Worm (Caenorhabditis elegans) whole organism, L1 larva: ENCODE results near the gene C03B1.3.

Source experiments
- C04F5.9 ChIP-seq: sonication (generic microtip); optimal IDR thresholded peaks from 2 replicates; lab custom pipeline; 2016; ENCODE audit warnings: missing genetic modification characterization, missing compliant biosample characterization
- F16B12.6 ChIP-seq: fragments of 150-350 bp; optimal IDR thresholded peaks from 2 replicates; lab custom pipeline; 2014; ENCODE audit warnings: missing biosample characterization, missing genetic modification characterization
- aha-1 ChIP-seq: fragments of 150-350 bp; optimal IDR thresholded peaks from 2 replicates; lab custom pipeline; 2014; ENCODE audit warnings: missing biosample characterization, missing genetic modification characterization
- alr-1 ChIP-seq: fragments of 200-800 bp; sonication (Bioruptor generic); optimal IDR thresholded peaks from 2 replicates; lab custom pipeline; 2018; ENCODE audit warnings: borderline replicate concordance, mild to moderate bottlenecking, missing genetic modification characterization, missing compliant biosample characterization
- aly-2 ChIP-seq: fragments of 150-350 bp; optimal IDR thresholded peaks from 2 replicates; lab custom pipeline; 2014; ENCODE audit warnings: missing biosample characterization, missing genetic modification characterization
- blmp-1 ChIP-seq: fragments of 150-350 bp; optimal IDR thresholded peaks from 2 replicates; lab custom pipeline; 2014; ENCODE audit warnings: missing biosample characterization, missing genetic modification characterization
- ceh-63 ChIP-seq: fragments of 200-800 bp; sonication (Bioruptor generic); optimal IDR thresholded peaks from 2 replicates; lab custom pipeline; 2018; ENCODE audit warnings: mild to moderate bottlenecking, missing genetic modification characterization, missing compliant biosample characterization
- ceh-8 ChIP-seq: fragments of 200-800 bp; sonication (Bioruptor generic); optimal IDR thresholded peaks from 2 replicates; lab custom pipeline; 2018; ENCODE audit warnings: mild to moderate bottlenecking, missing genetic modification characterization, moderate library complexity, missing compliant biosample characterization
- ceh-82 ChIP-seq, 3 experiments: fragments of 150-350 bp in 1 of 3; sonication (generic microtip) in 2 of 3; optimal IDR thresholded peaks; 2 replicates each; lab custom pipeline; 2014 to 2017; ENCODE audit warnings: missing biosample characterization in 3 of 3, missing genetic modification characterization in 3 of 3
- ceh-90 ChIP-seq: sonication (generic microtip); optimal IDR thresholded peaks from 2 replicates; lab custom pipeline; 2016; ENCODE audit warnings: missing genetic modification characterization, missing compliant biosample characterization
- ces-1 ChIP-seq: fragments of 150-350 bp; optimal IDR thresholded peaks from 2 replicates; lab custom pipeline; 2014; ENCODE audit warnings: missing biosample characterization, missing genetic modification reagents, missing genetic modification characterization
- dsc-1 ChIP-seq: sonication (generic microtip); optimal IDR thresholded peaks from 2 replicates; lab custom pipeline; 2016; ENCODE audit warnings: mild to moderate bottlenecking, missing genetic modification characterization, missing compliant biosample characterization
- efl-1 ChIP-seq, 4 experiments: fragments of 150-350 bp; optimal IDR thresholded peaks in 3 of 4; peaks in 1 of 4; 1 replicate in 1 of 4; 2 replicates in 3 of 4; lab custom pipeline; 2014; ENCODE audit warnings: missing biosample characterization in 2 of 4, missing genetic modification characterization in 2 of 4, missing genetic modification reagents in 2 of 4
- egl-13 ChIP-seq: sonication (generic microtip); optimal IDR thresholded peaks from 2 replicates; lab custom pipeline; 2016; ENCODE audit warnings: missing genotype, missing genetic modification reagents, missing genetic modification characterization, missing compliant biosample characterization
- elt-2 ChIP-seq: sonication (generic microtip); optimal IDR thresholded peaks from 2 replicates; lab custom pipeline; 2016; ENCODE audit warnings: missing genetic modification characterization, mild to moderate bottlenecking, inconsistent platforms, missing compliant biosample characterization, missing genetic modification reagents
- fkh-4 ChIP-seq: sonication (generic microtip); optimal IDR thresholded peaks from 2 replicates; lab custom pipeline; 2016; ENCODE audit warnings: missing compliant biosample characterization, missing genetic modification characterization, borderline replicate concordance
- fkh-8 ChIP-seq: sonication (generic microtip); optimal IDR thresholded peaks from 2 replicates; lab custom pipeline; 2016; ENCODE audit warnings: mild to moderate bottlenecking, missing genetic modification characterization, missing compliant biosample characterization
- fos-1 ChIP-seq: fragments of 150-350 bp; optimal IDR thresholded peaks from 2 replicates; lab custom pipeline; 2014; ENCODE audit warnings: missing biosample characterization, missing genetic modification characterization
- grh-1 ChIP-seq: fragments of 200-800 bp; sonication (Bioruptor generic); IDR thresholded peaks from 2 replicates; pipeline ENCODE4 v1.3.6; 2022; ENCODE audit warnings: missing genetic modification reagents, missing genetic modification characterization, missing compliant biosample characterization
- irx-1 ChIP-seq: sonication (generic microtip); optimal IDR thresholded peaks from 2 replicates; lab custom pipeline; 2016; ENCODE audit warnings: missing genetic modification characterization, missing compliant biosample characterization
- jun-1 ChIP-seq: fragments of 150-350 bp; optimal IDR thresholded peaks from 2 replicates; lab custom pipeline; 2014; ENCODE audit warnings: missing biosample characterization, missing genetic modification reagents, missing genetic modification characterization
- lin-13 ChIP-seq: fragments of 150-350 bp; optimal IDR thresholded peaks from 2 replicates; lab custom pipeline; 2014; ENCODE audit warnings: missing biosample characterization, missing genetic modification reagents, missing genetic modification characterization
- lin-14 ChIP-seq: fragments of 200-800 bp; sonication (Bioruptor generic); optimal IDR thresholded peaks from 2 replicates; lab custom pipeline; 2018; ENCODE audit warnings: mild to moderate bottlenecking, missing genetic modification characterization, moderate library complexity, missing compliant biosample characterization
- lsy-2 ChIP-seq, 2 experiments: fragments of 150-350 bp; optimal IDR thresholded peaks; 2 replicates each; lab custom pipeline; 2014; ENCODE audit warnings: missing biosample characterization in 2 of 2, missing genetic modification characterization in 2 of 2
- mab-9 ChIP-seq: fragments of 200-800 bp; sonication (Bioruptor generic); IDR thresholded peaks from 2 replicates; pipeline ENCODE4 v1.3.6; 2022; ENCODE audit warnings: missing genetic modification reagents, missing genetic modification characterization, missing compliant biosample characterization
- mep-1 ChIP-seq: fragments of 150-350 bp; optimal IDR thresholded peaks from 2 replicates; lab custom pipeline; 2014; ENCODE audit warnings: missing biosample characterization, missing genetic modification characterization
- nhr-11 ChIP-seq: fragments of 150-350 bp; optimal IDR thresholded peaks from 2 replicates; lab custom pipeline; 2014; ENCODE audit warnings: missing biosample characterization, missing genetic modification characterization
- nhr-19 ChIP-seq: fragments of 200-800 bp; sonication (Bioruptor generic); conservative IDR thresholded peaks from 2 replicates; pipeline ENCODE4 v1.3.6; 2022; ENCODE audit warnings: missing genetic modification characterization, missing compliant biosample characterization
- nhr-20 ChIP-seq: sonication (generic microtip); optimal IDR thresholded peaks from 2 replicates; lab custom pipeline; 2016; ENCODE audit warnings: mild to moderate bottlenecking, missing genetic modification characterization, missing compliant biosample characterization
- nhr-47 ChIP-seq: sonication (generic microtip); optimal IDR thresholded peaks from 2 replicates; lab custom pipeline; 2016; ENCODE audit warnings: mild to moderate bottlenecking, missing genetic modification characterization, moderate library complexity, missing compliant biosample characterization
- nhr-71 ChIP-seq: sonication (generic microtip); optimal IDR thresholded peaks from 2 replicates; lab custom pipeline; 2016; ENCODE audit warnings: mild to moderate bottlenecking, missing genetic modification characterization, moderate library complexity, missing compliant biosample characterization
- nhr-76 ChIP-seq: sonication (generic microtip); optimal IDR thresholded peaks from 2 replicates; lab custom pipeline; 2017; ENCODE audit warnings: missing biosample characterization, missing genetic modification characterization
- nhr-77 ChIP-seq: fragments of 150-350 bp; optimal IDR thresholded peaks from 2 replicates; lab custom pipeline; 2014; ENCODE audit warnings: missing biosample characterization, missing genetic modification characterization
- nhr-90 ChIP-seq: sonication (generic microtip); optimal IDR thresholded peaks from 2 replicates; lab custom pipeline; 2016; ENCODE audit warnings: mild to moderate bottlenecking, missing genetic modification characterization, missing compliant biosample characterization; ENCODE audit not compliant: poor library complexity
- pax-3 ChIP-seq: fragments of 200-800 bp; sonication (Bioruptor generic); optimal IDR thresholded peaks from 2 replicates; lab custom pipeline; 2018; ENCODE audit warnings: mild to moderate bottlenecking, missing genetic modification characterization, moderate library complexity, missing compliant biosample characterization
- rnt-1 ChIP-seq: sonication (generic microtip); optimal IDR thresholded peaks from 2 replicates; lab custom pipeline; 2016; ENCODE audit warnings: mild to moderate bottlenecking, missing genetic modification characterization, moderate library complexity, missing compliant biosample characterization
- skn-1 ChIP-seq: fragments of 150-350 bp; optimal IDR thresholded peaks from 2 replicates; lab custom pipeline; 2014; ENCODE audit warnings: missing biosample characterization, missing genetic modification characterization
- snpc-4 ChIP-seq: fragments of 150-350 bp; optimal IDR thresholded peaks from 2 replicates; lab custom pipeline; 2014; ENCODE audit warnings: missing biosample characterization, missing genetic modification characterization
- swsn-7 ChIP-seq: sonication (generic microtip); optimal IDR thresholded peaks from 2 replicates; lab custom pipeline; 2016; ENCODE audit warnings: missing genetic modification characterization, missing compliant biosample characterization
- tbx-2 ChIP-seq: sonication (generic microtip); optimal IDR thresholded peaks from 2 replicates; lab custom pipeline; 2016; ENCODE audit warnings: missing genetic modification characterization, missing compliant biosample characterization
- tlp-1 ChIP-seq: fragments of 150-350 bp; optimal IDR thresholded peaks from 2 replicates; lab custom pipeline; 2014; ENCODE audit warnings: missing biosample characterization, missing genetic modification characterization
- unc-98 ChIP-seq: fragments of 200-800 bp; sonication (Bioruptor generic); IDR thresholded peaks from 2 replicates; pipeline ENCODE4 v1.3.6; 2022; ENCODE audit warnings: missing genetic modification characterization, missing compliant biosample characterization
- zag-1 ChIP-seq: fragments of 150-350 bp; optimal IDR thresholded peaks from 2 replicates; lab custom pipeline; 2014; ENCODE audit warnings: missing biosample characterization, missing genetic modification characterization
- ztf-4 ChIP-seq: fragments of 150-350 bp; optimal IDR thresholded peaks from 2 replicates; lab custom pipeline; 2014; ENCODE audit warnings: missing biosample characterization, missing genetic modification characterization

C03B1.3 gene

ce11 chrX:6373348-6373747 lies 7.5 kb downstream of the C03B1.3 start, which contains the start of gene C03B1.17:
TSS of gene C03B1.17 (plus strand) at chrX:6373648.
- TF ChIP-seq lin-14 (GFP tag; lab: Kevin White, UChicago) (no peak), jun-1 (tag; lab: Kevin White, UChicago) (no peak), nhr-77 (tag; lab: Kevin White, UChicago) (no peak)

- TF ChIP-seq C04F5.9 (tag; lab: Kevin White, UChicago): no peak
- no peak for TF ChIP-seq efl-1 (optimal IDR thresholded peaks at IDR 0.05; lab: Kevin White, UChicago)
- peak in 1 of 2 experiments; percentile 42 for TF ChIP-seq efl-1 (GFP tag; optimal IDR thresholded peaks at IDR 0.05 in 1 of 2; lab: Kevin White, UChicago)
Measured at ce11 chrX:6374451-6374850, 8.6 kb downstream of the C03B1.3 start, which contains the start of gene C03B1.1. TSS of gene C03B1.1 (plus strand) at chrX:6374751.

ce11 chrX:6377634-6378288 lies 11.9 kb downstream of the C03B1.3 start, which contains the start of gene lmp-1:
TSS of gene lmp-1 (minus strand) at chrX:6377684.
- TF ChIP-seq elt-2 (tag; lab: Kevin White, UChicago) (peak; percentile 34), fos-1 (tag; lab: Kevin White, UChicago) (no peak), efl-1 (optimal IDR thresholded peaks at IDR 0.05; lab: Kevin White, UChicago) (no peak), efl-1 (GFP tag; optimal IDR thresholded peaks at IDR 0.05 in 1 of 2; lab: Kevin White, UChicago) (peak in 1 of 2 experiments; percentile 65)

ce11 chrX:6378363-6378762 lies 12.5 kb downstream of the C03B1.3 start:
- TF ChIP-seq mep-1 (tag; lab: Kevin White, UChicago) (peak; percentile 73), ceh-82 (tag; optimal IDR thresholded peaks at IDR 0.05; lab: Kevin White, UChicago) (peak; percentile 27 to 80 (median 50)), alr-1 (no peak), nhr-11 (tag; lab: Kevin White, UChicago) (no peak), aha-1 (no peak), unc-98 (no peak), nhr-19 (peak; percentile 40), pax-3 (tag; lab: Kevin White, UChicago) (no peak), snpc-4 (no peak), ces-1 (GFP tag; lab: Kevin White, UChicago) (no peak), egl-13 (tag; lab: Kevin White, UChicago) (peak; percentile 47), zag-1 (no peak), tlp-1 (tag; lab: Kevin White, UChicago) (no peak), dsc-1 (peak; percentile 30), ceh-63 (GFP tag; lab: Kevin White, UChicago) (no peak), ztf-4 (tag; lab: Kevin White, UChicago) (no peak), mab-9 (no peak), nhr-20 (peak; percentile 80), fos-1 (tag; lab: Kevin White, UChicago) (peak; percentile 48), lsy-2 (tag; optimal IDR thresholded peaks at IDR 0.05; lab: Kevin White, UChicago) (peak; percentile 33 to 66), rnt-1 (tag; lab: Kevin White, UChicago) (peak; percentile 54), irx-1 (tag; lab: Kevin White, UChicago) (peak; percentile 23), ceh-90 (tag; lab: Kevin White, UChicago) (no peak), tbx-2 (peak; percentile 58), lin-13 (GFP tag; lab: Kevin White, UChicago) (no peak), C04F5.9 (tag; lab: Kevin White, UChicago) (no peak), nhr-90 (tag; lab: Kevin White, UChicago) (peak; percentile 28), skn-1 (tag; lab: Kevin White, UChicago) (peak; percentile 61), grh-1 (GFP tag; lab: Robert Waterston, UW) (no peak), blmp-1 (tag; lab: Kevin White, UChicago) (peak; percentile 8), nhr-71 (tag; lab: Kevin White, UChicago) (peak; percentile 71), F16B12.6 (tag; lab: Kevin White, UChicago) (peak; percentile 83), aly-2 (tag; lab: Kevin White, UChicago) (no peak), fkh-8 (tag; lab: Kevin White, UChicago) (peak; percentile 85), nhr-76 (tag; lab: Kevin White, UChicago) (no peak), fkh-4 (no peak), nhr-47 (tag; lab: Kevin White, UChicago) (peak; percentile 68), nhr-77 (tag; lab: Kevin White, UChicago) (peak; percentile 37), swsn-7 (tag; lab: Kevin White, UChicago) (peak; percentile 61), ceh-8 (GFP tag; lab: Kevin White, UChicago) (no peak)
